Worm (Caenorhabditis elegans) whole organism, mixed stage, embryonic: ENCODE results near the gene B0273.115.
"Not testable (repeated sequence)": the region's sequence is repeated elsewhere in the genome, so short reads cannot be mapped to it uniquely, and the experiment has no call there.

Experiments used
- M03D4.4 ChIP-seq: sonication (generic microtip); optimal IDR thresholded peaks from 2 replicates; lab custom pipeline; 2017; ENCODE audit warnings: mild to moderate bottlenecking, missing genetic modification characterization, missing compliant biosample characterization
- ceh-39 ChIP-seq: fragments of 150-350 bp; optimal IDR thresholded peaks from 2 replicates; lab custom pipeline; 2014; ENCODE audit warnings: missing biosample characterization, missing genetic modification characterization
- ceh-43 ChIP-seq: fragments of 200-800 bp; sonication (Bioruptor generic); optimal IDR thresholded peaks from 2 replicates; lab custom pipeline; 2018; ENCODE audit warnings: mild to moderate bottlenecking, missing genetic modification characterization, moderate library complexity, missing compliant biosample characterization
- ceh-83 ChIP-seq: fragments of 200-800 bp; sonication (Bioruptor generic); optimal IDR thresholded peaks from 2 replicates; lab custom pipeline; 2018; ENCODE audit warnings: mild to moderate bottlenecking, missing genetic modification characterization, missing compliant biosample characterization
- ces-1 ChIP-seq: fragments of 150-350 bp; optimal IDR thresholded peaks from 2 replicates; lab custom pipeline; 2014; ENCODE audit warnings: missing biosample characterization, missing genetic modification reagents, missing genetic modification characterization
- cnd-1 ChIP-seq: fragments of 200-800 bp; sonication (Bioruptor generic); optimal IDR thresholded peaks from 2 replicates; lab custom pipeline; 2018; ENCODE audit warnings: mild to moderate bottlenecking, missing genetic modification characterization, missing compliant biosample characterization
- drap-1 ChIP-seq: fragments of 200-800 bp; sonication (Bioruptor generic); optimal IDR thresholded peaks from 3 replicates; lab custom pipeline; 2018; ENCODE audit warnings: mild to moderate bottlenecking, missing genetic modification characterization, missing compliant biosample characterization
- elt-1 ChIP-seq: sonication (generic microtip); optimal IDR thresholded peaks from 2 replicates; lab custom pipeline; 2017; ENCODE audit warnings: missing genetic modification characterization, mild to moderate bottlenecking, missing compliant biosample characterization, antibody characterized with exemption, moderate library complexity, borderline replicate concordance; ENCODE audit not compliant: insufficient read depth
- elt-3 ChIP-seq: fragments of 150-350 bp; optimal IDR thresholded peaks from 2 replicates; lab custom pipeline; 2014; ENCODE audit warnings: missing biosample characterization, missing genetic modification characterization
- flh-1 ChIP-seq: fragments of 200-800 bp; sonication (Bioruptor generic); optimal IDR thresholded peaks from 2 replicates; lab custom pipeline; 2018; ENCODE audit warnings: mild to moderate bottlenecking, missing genetic modification characterization, moderate library complexity, missing compliant biosample characterization
- hlh-1 ChIP-seq: fragments of 150-350 bp; optimal IDR thresholded peaks from 2 replicates; lab custom pipeline; 2014; ENCODE audit warnings: missing biosample characterization, missing genetic modification reagents, missing genetic modification characterization
- lin-32 ChIP-seq: fragments of 200-800 bp; sonication (Bioruptor generic); optimal IDR thresholded peaks from 2 replicates; lab custom pipeline; 2018; ENCODE audit warnings: mild to moderate bottlenecking, missing genetic modification characterization, missing compliant biosample characterization
- mab-5 ChIP-seq: fragments of 150-350 bp; optimal IDR thresholded peaks from 2 replicates; lab custom pipeline; 2014; ENCODE audit warnings: missing biosample characterization, missing genetic modification characterization
- mep-1 ChIP-seq: fragments of 150-350 bp; optimal IDR thresholded peaks from 2 replicates; lab custom pipeline; 2017; ENCODE audit warnings: missing biosample characterization, missing genetic modification reagents, missing genetic modification characterization, inconsistent platforms
- mls-2 ChIP-seq: sonication (generic microtip); optimal IDR thresholded peaks from 2 replicates; lab custom pipeline; 2016; ENCODE audit warnings: mild to moderate bottlenecking, missing genetic modification characterization, moderate library complexity, missing compliant biosample characterization
- nhr-12 ChIP-seq: fragments of 150-350 bp; optimal IDR thresholded peaks from 2 replicates; lab custom pipeline; 2014; ENCODE audit warnings: missing biosample characterization, missing genetic modification characterization
- nhr-28 ChIP-seq: fragments of 150-350 bp; optimal IDR thresholded peaks from 2 replicates; lab custom pipeline; 2014; ENCODE audit warnings: missing biosample characterization, missing genetic modification characterization
- pha-4 ChIP-seq: fragments of 150-350 bp; optimal IDR thresholded peaks from 2 replicates; lab custom pipeline; 2018; ENCODE audit warnings: missing biosample characterization, missing genetic modification reagents, missing genetic modification characterization
- sem-2 ChIP-seq: fragments of 200-800 bp; sonication (Bioruptor generic); optimal IDR thresholded peaks from 2 replicates; lab custom pipeline; 2018; ENCODE audit warnings: mild to moderate bottlenecking, missing genetic modification characterization, missing compliant biosample characterization
- snpc-4 ChIP-seq: fragments of 150-350 bp; optimal IDR thresholded peaks from 2 replicates; lab custom pipeline; 2014; ENCODE audit warnings: missing biosample characterization, missing genetic modification characterization
- sptf-1 ChIP-seq: sonication (generic microtip); optimal IDR thresholded peaks from 2 replicates; lab custom pipeline; 2017; ENCODE audit warnings: mild to moderate bottlenecking, missing genetic modification characterization, moderate library complexity, missing compliant biosample characterization
- tbx-8 ChIP-seq: fragments of 200-800 bp; sonication (Bioruptor generic); optimal IDR thresholded peaks from 2 replicates; lab custom pipeline; 2018; ENCODE audit warnings: mild to moderate bottlenecking, missing genetic modification characterization, moderate library complexity, missing compliant biosample characterization
- unc-120 ChIP-seq: sonication (generic microtip); optimal IDR thresholded peaks from 2 replicates; lab custom pipeline; 2017; ENCODE audit warnings: missing genetic modification characterization, missing compliant biosample characterization; ENCODE audit not compliant: poor library complexity, severe bottlenecking
- unc-39 ChIP-seq: fragments of 150-350 bp; optimal IDR thresholded peaks from 2 replicates; lab custom pipeline; 2014; ENCODE audit warnings: missing biosample characterization, missing genetic modification characterization
- unc-62 ChIP-seq: fragments of 150-350 bp; optimal IDR thresholded peaks from 2 replicates; lab custom pipeline; 2014; ENCODE audit warnings: missing biosample characterization, missing genetic modification reagents, missing genetic modification characterization
- zip-8 ChIP-seq: fragments of 150-350 bp; optimal IDR thresholded peaks from 2 replicates; lab custom pipeline; 2014; ENCODE audit warnings: missing biosample characterization, missing genetic modification characterization
- ztf-11 ChIP-seq: fragments of 150-350 bp; optimal IDR thresholded peaks from 2 replicates; lab custom pipeline; 2014; ENCODE audit warnings: missing biosample characterization, missing genetic modification characterization

Gene B0273.115

DNA sequence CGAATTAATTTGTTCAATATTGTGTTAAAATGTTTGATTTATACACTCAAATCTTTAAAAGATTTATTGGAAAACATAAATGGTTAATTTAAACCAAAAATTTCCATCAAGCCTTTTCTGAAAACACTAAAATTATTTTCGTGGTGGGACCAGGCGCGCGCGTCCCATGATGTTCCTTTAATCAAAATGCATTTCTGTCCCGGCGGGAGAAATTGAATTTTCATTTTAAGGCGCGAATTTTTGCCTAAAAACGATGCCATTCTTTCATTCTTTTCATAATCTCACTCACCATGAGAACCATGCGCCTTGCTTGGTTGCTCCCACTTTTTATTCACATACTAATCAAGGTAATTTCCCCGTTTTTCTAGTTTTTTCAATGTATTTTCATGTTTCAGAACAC lies 21.2 kb downstream of the B0273.115 start, which contains the start of gene rme-2:
Gene rme-2 (plus strand): TSS at position 288 of the 400 bp plus-strand sequence.
- TF ChIP-seq sptf-1 (tag; lab: Kevin White, UChicago) (no peak), M03D4.4 (tag; lab: Kevin White, UChicago) (no peak)

- TF ChIP-seq drap-1 (GFP tag; lab: Kevin White, UChicago); unc-120; snpc-4 (tag; lab: Kevin White, UChicago): not testable (repeated sequence)
Measured at ce11 chrIV:5464403-5464802, 26.6 kb downstream of the B0273.115 start, which contains the start of gene Y52D5A.2. TSS of gene Y52D5A.2 (minus strand) at chrIV:5464503.

DNA sequence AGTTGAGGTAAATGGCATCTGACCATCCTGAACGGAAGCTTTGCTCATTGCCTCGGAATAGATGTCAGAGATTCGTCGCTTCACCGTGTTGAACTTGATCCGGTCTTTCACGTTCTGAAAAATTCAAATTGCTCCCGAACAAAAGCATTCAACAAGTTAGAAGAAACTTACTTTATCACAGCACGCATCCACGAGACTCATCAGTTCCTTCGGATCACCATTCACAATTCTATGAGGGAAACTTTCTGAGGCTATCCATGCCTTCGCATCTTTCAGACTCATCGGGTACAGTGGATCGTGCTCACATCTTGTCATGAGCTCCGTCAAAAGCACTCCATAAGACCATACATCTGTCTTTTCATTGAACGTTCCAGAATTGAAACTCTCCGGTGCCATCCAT lies 28.1 kb downstream of the B0273.115 start:
- TF ChIP-seq sem-2 (GFP tag; lab: Kevin White, UChicago) (no peak), zip-8 (tag; lab: Kevin White, UChicago) (no peak), ceh-83 (GFP tag; lab: Kevin White, UChicago) (no peak), ztf-11 (tag; lab: Kevin White, UChicago) (no peak), hlh-1 (tag; lab: Kevin White, UChicago) (no peak), ceh-43 (no peak), ces-1 (GFP tag; lab: Kevin White, UChicago) (no peak), ceh-39 (tag; lab: Kevin White, UChicago) (no peak), mls-2 (tag; lab: Kevin White, UChicago) (no peak), unc-120 (no peak), elt-3 (no peak), elt-1 (no peak), tbx-8 (GFP tag; lab: Kevin White, UChicago) (no peak), unc-62 (GFP tag; lab: Kevin White, UChicago) (no peak), cnd-1 (tag; lab: Kevin White, UChicago) (no peak), nhr-12 (tag; lab: Kevin White, UChicago) (no peak), nhr-28 (tag; lab: Kevin White, UChicago) (no peak), lin-32 (GFP tag; lab: Kevin White, UChicago) (no peak), sptf-1 (tag; lab: Kevin White, UChicago) (no peak), M03D4.4 (tag; lab: Kevin White, UChicago) (no peak)

DNA sequence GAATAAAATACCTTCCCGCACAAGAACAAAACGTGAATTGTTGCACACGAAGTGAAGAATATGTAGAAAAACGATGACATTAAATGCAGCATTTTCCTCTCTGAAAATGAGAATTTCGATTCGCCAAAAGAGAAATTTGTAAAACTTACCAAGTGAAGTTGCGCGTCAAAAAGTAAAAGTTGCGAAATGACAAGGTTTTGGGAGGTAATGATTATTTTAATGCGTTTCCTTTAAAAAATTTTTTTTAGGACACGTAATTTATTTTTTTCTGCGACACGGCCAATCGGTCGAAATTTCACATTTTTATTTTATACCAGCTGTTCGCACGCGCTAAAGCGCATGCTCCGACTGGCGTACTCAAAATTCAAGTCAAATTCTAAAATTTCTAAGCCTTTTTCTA lies 35.0 kb downstream of the B0273.115 start, which contains the start of gene Y4C6A.3:
Gene Y4C6A.3 (minus strand): TSS at position 101 of the 400 bp plus-strand sequence.
- not testable (repeated sequence) for TF ChIP-seq nhr-28 (tag; lab: Kevin White, UChicago); unc-62 (GFP tag; lab: Kevin White, UChicago); unc-39 (tag; lab: Kevin White, UChicago)

ce11 chrIV:5452667-5453066 lies 38.3 kb downstream of the B0273.115 start, which contains the start of gene Y4C6A.4:
TSS of gene Y4C6A.4 (plus strand) at chrIV:5452967.
- TF ChIP-seq mab-5 (tag; lab: Kevin White, UChicago) (no peak), zip-8 (tag; lab: Kevin White, UChicago) (no peak), sem-2 (GFP tag; lab: Kevin White, UChicago) (no peak), pha-4 (tag; lab: Kevin White, UChicago) (no peak), cnd-1 (tag; lab: Kevin White, UChicago) (no peak), nhr-28 (tag; lab: Kevin White, UChicago) (no peak), flh-1 (GFP tag; lab: Kevin White, UChicago) (no peak), ces-1 (GFP tag; lab: Kevin White, UChicago) (no peak), ztf-11 (tag; lab: Kevin White, UChicago) (no peak), mep-1 (no peak), unc-39 (tag; lab: Kevin White, UChicago) (no peak)
